Fruit fly (Drosophila melanogaster): Measurements from ENCODE around the gene sog.

sog gene

dm6 chrX:15568353-15568982, 64.8 kb downstream of the sog start:
- TF ChIP-seq foxo (GFP tag; optimal IDR thresholded peaks at IDR 0.05) (no peak), Abd-B (GFP tag; optimal IDR thresholded peaks at IDR 0.05) (no peak), Hr83 (GFP tag; optimal IDR thresholded peaks at IDR 0.05; ENCODE audit: poor library complexity, severe bottlenecking) (peak; percentile 54), GATAd (GFP tag; optimal IDR thresholded peaks at IDR 0.05) (no peak), Rel (GFP tag; optimal IDR thresholded peaks at IDR 0.05) (peak; percentile 18), Rel (tag; optimal IDR thresholded peaks at IDR 0.05) (peak; percentile 24), HLH106 (tag; optimal IDR thresholded peaks at IDR 0.05) (peak; percentile 29), ey (GFP tag; optimal IDR thresholded peaks at IDR 0.05) (no peak), woc (GFP tag; optimal IDR thresholded peaks at IDR 0.05) (peak; percentile 6), dmrt93B (GFP tag; optimal IDR thresholded peaks at IDR 0.05) (peak; percentile 22), h (GFP tag; optimal IDR thresholded peaks at IDR 0.05) (peak; percentile 3), Sp1 (GFP tag; optimal IDR thresholded peaks at IDR 0.05) (peak; percentile 37), psq (GFP tag; optimal IDR thresholded peaks at IDR 0.05) (peak; percentile 31), sv (GFP tag; optimal IDR thresholded peaks at IDR 0.05) (no peak)

dm6 chrX:15555945-15556344, 77.3 kb downstream of the sog start, which contains the start of gene CG42300:
CG42300 (minus strand) TSS chrX:15556045.
- TF ChIP-seq Rel (GFP tag; optimal IDR thresholded peaks at IDR 0.05) (no peak), Rel (tag; optimal IDR thresholded peaks at IDR 0.05) (no peak), Dif (GFP tag; optimal IDR thresholded peaks at IDR 0.05; ENCODE audit: partially characterized antibody) (no peak), dsf (GFP tag; optimal IDR thresholded peaks at IDR 0.05; ENCODE audit: borderline replicate concordance) (no peak), fru (GFP tag; optimal IDR thresholded peaks at IDR 0.05) (no peak), dmrt93B (GFP tag; optimal IDR thresholded peaks at IDR 0.05) (no peak), HLH106 (tag; optimal IDR thresholded peaks at IDR 0.05) (no peak), N (GFP tag; optimal IDR thresholded peaks at IDR 0.05) (no peak), CG9705 (GFP tag; optimal IDR thresholded peaks at IDR 0.05) (no peak), Mio (GFP tag; optimal IDR thresholded peaks at IDR 0.05) (no peak), Hr78 (GFP tag; optimal IDR thresholded peaks at IDR 0.05) (no peak), sv (GFP tag; optimal IDR thresholded peaks at IDR 0.05) (no peak), jim (GFP tag; optimal IDR thresholded peaks at IDR 0.05) (no peak)

dm6 chrX:15554256-15554678, 79.0 kb downstream of the sog start, which contains the start of gene Ac13E:
Ac13E (minus strand) TSS chrX:15554278.
- TF ChIP-seq Jra (GFP tag; optimal IDR thresholded peaks at IDR 0.05) (peak; percentile 54), h (GFP tag; optimal IDR thresholded peaks at IDR 0.05) (peak; percentile 91), Dif (GFP tag; optimal IDR thresholded peaks at IDR 0.05; ENCODE audit: partially characterized antibody) (no peak), rgr (GFP tag; optimal IDR thresholded peaks at IDR 0.05) (peak; percentile 90), brk (GFP tag; optimal IDR thresholded peaks at IDR 0.05) (peak; percentile 72), HLH106 (tag; optimal IDR thresholded peaks at IDR 0.05) (peak; percentile 91), CG32264 (GFP tag; optimal IDR thresholded peaks at IDR 0.05) (peak; percentile 51), ey (GFP tag; optimal IDR thresholded peaks at IDR 0.05) (peak; percentile 87), dl (GFP tag; optimal IDR thresholded peaks at IDR 0.05; ENCODE audit: insufficient read depth in 1 of 2, partially characterized antibody in 2 of 2) (no peak), CG9705 (GFP tag; optimal IDR thresholded peaks at IDR 0.05) (peak; percentile 91), Hr78 (GFP tag; optimal IDR thresholded peaks at IDR 0.05) (no peak), dmrt93B (GFP tag; optimal IDR thresholded peaks at IDR 0.05) (peak; percentile 88), tai (GFP tag; optimal IDR thresholded peaks at IDR 0.05) (peak; percentile 79), Abd-B (GFP tag; optimal IDR thresholded peaks at IDR 0.05) (no peak), foxo (GFP tag; optimal IDR thresholded peaks at IDR 0.05) (peak; percentile 34 to 92), br (GFP tag; optimal IDR thresholded peaks at IDR 0.05) (peak; percentile 92), usp (GFP tag; optimal IDR thresholded peaks at IDR 0.05) (no peak), Mio (GFP tag; optimal IDR thresholded peaks at IDR 0.05) (no peak), Vsx2 (GFP tag; optimal IDR thresholded peaks at IDR 0.05; ENCODE audit: partially characterized antibody) (no peak), psq (GFP tag; optimal IDR thresholded peaks at IDR 0.05) (peak; percentile 81), Hr83 (GFP tag; optimal IDR thresholded peaks at IDR 0.05; ENCODE audit: poor library complexity, severe bottlenecking) (no peak), pan (optimal IDR thresholded peaks at IDR 0.05) (no peak), sv (GFP tag; optimal IDR thresholded peaks at IDR 0.05) (peak; percentile 94), Rel (GFP tag; optimal IDR thresholded peaks at IDR 0.05) (peak; percentile 64), Rel (tag; optimal IDR thresholded peaks at IDR 0.05) (peak; percentile 48), Hnf4 (GFP tag; optimal IDR thresholded peaks at IDR 0.05) (peak; percentile 81), OdsH (GFP tag; optimal IDR thresholded peaks at IDR 0.05) (peak; percentile 88), Myc (optimal IDR thresholded peaks at IDR 0.05) (no peak), N (GFP tag; optimal IDR thresholded peaks at IDR 0.05) (no peak), GATAd (GFP tag; optimal IDR thresholded peaks at IDR 0.05) (no peak), sage (GFP tag; optimal IDR thresholded peaks at IDR 0.05) (peak; percentile 84), woc (GFP tag; optimal IDR thresholded peaks at IDR 0.05) (peak; percentile 92), CrebA (GFP tag; optimal IDR thresholded peaks at IDR 0.05; ENCODE audit: borderline replicate concordance) (peak; percentile 36), lola (GFP tag; optimal IDR thresholded peaks at IDR 0.05) (no peak), jim (GFP tag; optimal IDR thresholded peaks at IDR 0.05) (no peak), Dfd (GFP tag; optimal IDR thresholded peaks at IDR 0.05) (no peak), Sp1 (GFP tag; optimal IDR thresholded peaks at IDR 0.05) (peak; percentile 90), fru (GFP tag; optimal IDR thresholded peaks at IDR 0.05) (peak; percentile 93), dsf (GFP tag; optimal IDR thresholded peaks at IDR 0.05; ENCODE audit: borderline replicate concordance) (peak; percentile 39)
